Fruit fly (Drosophila melanogaster): ENCODE results near the gene pum.
A peak's percentile ranks its signal among the peaks of the same experiment; 100 is the strongest.

The pum gene

DNA sequence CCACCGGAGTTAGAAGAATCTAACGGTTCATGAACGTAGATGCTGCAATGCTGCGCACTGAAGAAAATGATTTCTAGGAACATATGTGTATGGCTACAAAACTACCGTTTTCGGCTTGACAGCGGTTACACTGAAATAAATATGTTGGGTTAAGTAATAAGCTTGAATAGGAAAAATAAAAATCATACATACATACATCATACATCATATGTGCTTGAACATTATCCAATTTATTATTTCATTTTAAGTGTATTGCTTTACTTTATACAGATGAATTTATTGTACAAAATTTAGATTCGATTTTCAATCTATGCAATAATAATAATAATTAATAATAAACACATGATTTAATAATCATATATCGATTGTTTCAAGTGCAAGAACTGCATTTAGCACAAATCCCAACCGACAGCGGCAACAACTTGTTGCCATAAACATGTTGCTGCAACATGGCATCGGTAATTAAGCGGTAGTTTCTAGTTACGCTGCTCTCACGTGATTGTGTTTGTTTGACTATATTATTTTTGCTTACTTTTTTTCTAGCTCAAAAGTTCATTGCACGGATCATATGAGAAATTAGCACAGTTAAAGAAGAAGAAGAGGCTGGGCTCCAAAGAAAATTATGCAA lies 77.6 kb downstream of the pum start:
- TF ChIP-seq CG14860 (GFP tag; IDR thresholded peaks at IDR 0.05; ENCODE audit: partially characterized antibody): no peak
- TF ChIP-seq CG31441 (GFP tag; IDR thresholded peaks at IDR 0.05): peak; percentile 72
- peak; percentile 59 for TF ChIP-seq CG15601 (tag; optimal IDR thresholded peaks at IDR 0.05)
- no peak for TF ChIP-seq bcd (GFP tag; optimal IDR thresholded peaks at IDR 0.05)
- no peak for TF ChIP-seq repo (GFP tag; optimal IDR thresholded peaks at IDR 0.05)
- no peak for TF ChIP-seq CG3726 (GFP tag; IDR thresholded peaks at IDR 0.05)
- peak; percentile 8 for TF ChIP-seq tio (GFP tag; optimal IDR thresholded peaks at IDR 0.05)
- TF ChIP-seq CG34422 (GFP tag; IDR thresholded peaks at IDR 0.05): no peak
- peak; percentile 76 for TF ChIP-seq CG2712 (tag; optimal IDR thresholded peaks at IDR 0.05)
- peak; percentile 48 for TF ChIP-seq CG17829 (tag; optimal IDR thresholded peaks at IDR 0.05)
- TF ChIP-seq CG12155 (GFP tag; optimal IDR thresholded peaks at IDR 0.05): no peak
- no peak for TF ChIP-seq Lpt (GFP tag; optimal IDR thresholded peaks at IDR 0.05)
- TF ChIP-seq Doc3 (GFP tag; IDR thresholded peaks at IDR 0.05; ENCODE audit: partially characterized antibody): no peak
- peak; percentile 28 for TF ChIP-seq az2 (GFP tag; optimal IDR thresholded peaks at IDR 0.05)
- peak; percentile 1 for TF ChIP-seq Asciz (GFP tag; optimal IDR thresholded peaks at IDR 0.05)
- no peak for TF ChIP-seq zfh2 (GFP tag; optimal IDR thresholded peaks at IDR 0.05)
- TF ChIP-seq CG17361 (GFP tag; IDR thresholded peaks at IDR 0.05): peak; percentile 77
- peak; percentile 39 for TF ChIP-seq CG8388 (GFP tag; optimal IDR thresholded peaks at IDR 0.05)
- TF ChIP-seq CG2889 (GFP tag; IDR thresholded peaks at IDR 0.05): no peak
- TF ChIP-seq CG18262 (tag; optimal IDR thresholded peaks at IDR 0.05): peak; percentile 75
- TF ChIP-seq bsh (GFP tag; optimal IDR thresholded peaks at IDR 0.05): peak; percentile 39 to 78
- no peak for TF ChIP-seq Dip2 (GFP tag; IDR thresholded peaks at IDR 0.05)
- TF ChIP-seq jing (GFP tag; optimal IDR thresholded peaks at IDR 0.05): no peak
- no peak for TF ChIP-seq exex (tag; optimal IDR thresholded peaks at IDR 0.05)
- no peak for TF ChIP-seq hkb (optimal IDR thresholded peaks at IDR 0.05)
- TF ChIP-seq hkb (GFP tag; IDR thresholded peaks at IDR 0.05): no peak
- peak in 1 of 3 experiments; percentile 82 for TF ChIP-seq lola (GFP tag; optimal IDR thresholded peaks at IDR 0.05)
- no peak for TF ChIP-seq org-1 (GFP tag; optimal IDR thresholded peaks at IDR 0.05)
- TF ChIP-seq ATbp (GFP tag; optimal IDR thresholded peaks at IDR 0.05): peak; percentile 0
- TF ChIP-seq gem (tag; optimal IDR thresholded peaks at IDR 0.05): peak; percentile 73
- no peak for TF ChIP-seq CG34376 (GFP tag; optimal IDR thresholded peaks at IDR 0.05)
- TF ChIP-seq so (GFP tag; IDR thresholded peaks at IDR 0.05): no peak
- TF ChIP-seq ERR (GFP tag; optimal IDR thresholded peaks at IDR 0.05): no peak
- peak; percentile 32 for TF ChIP-seq CG7839 (tag; optimal IDR thresholded peaks at IDR 0.05)
- no peak for TF ChIP-seq nau (GFP tag; optimal IDR thresholded peaks at IDR 0.05)
- no peak for TF ChIP-seq HLH3B (GFP tag; IDR thresholded peaks at IDR 0.05)
- peak; percentile 33 for TF ChIP-seq zen (tag; optimal IDR thresholded peaks at IDR 0.05)
- TF ChIP-seq gsb-n (tag; optimal IDR thresholded peaks at IDR 0.05): peak; percentile 61
- TF ChIP-seq lov (optimal IDR thresholded peaks at IDR 0.05): no peak
- TF ChIP-seq lov (GFP tag; IDR thresholded peaks at IDR 0.05): no peak
- no peak for TF ChIP-seq Oaz (GFP tag; IDR thresholded peaks at IDR 0.05)
- TF ChIP-seq CG4404 (GFP tag; IDR thresholded peaks at IDR 0.05): no peak
- peak; percentile 98 for TF ChIP-seq CG11504 (tag; optimal IDR thresholded peaks at IDR 0.05)
- TF ChIP-seq Xrp1 (GFP tag; IDR thresholded peaks at IDR 0.05): peak; percentile 49; the same call in 1 of the 2 replicates
- no peak for TF ChIP-seq zfh1 (GFP tag; IDR thresholded peaks at IDR 0.05)
- TF ChIP-seq CG13424 (tag; optimal IDR thresholded peaks at IDR 0.05): peak; percentile 24
- no peak for TF ChIP-seq CG9817 (tag; optimal IDR thresholded peaks at IDR 0.05)
- TF ChIP-seq Abd-B (GFP tag; optimal IDR thresholded peaks at IDR 0.05): no peak
- TF ChIP-seq CG6254 (GFP tag; optimal IDR thresholded peaks at IDR 0.05): peak; percentile 10
- peak; percentile 77 for TF ChIP-seq CG10979 (tag; optimal IDR thresholded peaks at IDR 0.05)
